Worm (Caenorhabditis elegans) whole organism, late embryonic: Measurements from ENCODE around the gene ins-17.

Experiments used
- C08G9.2 ChIP-seq: sonication (generic microtip); optimal IDR thresholded peaks from 2 replicates; lab custom pipeline; 2016; ENCODE audit warnings: mild to moderate bottlenecking, missing genetic modification characterization, moderate library complexity, missing compliant biosample characterization
- C38D4.7 ChIP-seq: fragments of 200-800 bp; sonication (Bioruptor generic); optimal IDR thresholded peaks from 2 replicates; lab custom pipeline; 2018; ENCODE audit warnings: mild to moderate bottlenecking, missing genetic modification characterization, moderate library complexity, missing compliant biosample characterization
- F13H6.1 ChIP-seq: sonication (generic microtip); optimal IDR thresholded peaks from 2 replicates; lab custom pipeline; 2016; ENCODE audit warnings: missing genetic modification characterization, missing compliant biosample characterization
- K02D7.2 ChIP-seq: sonication (generic microtip); optimal IDR thresholded peaks from 2 replicates; lab custom pipeline; 2017; ENCODE audit warnings: mild to moderate bottlenecking, missing genetic modification characterization, missing compliant biosample characterization
- ama-1 ChIP-seq: fragments of 150-350 bp; optimal IDR thresholded peaks from 2 replicates; lab custom pipeline; 2014
- ceh-14 ChIP-seq: sonication (generic microtip); optimal IDR thresholded peaks from 2 replicates; lab custom pipeline; 2016; ENCODE audit warnings: missing genotype, missing genetic modification characterization, missing compliant biosample characterization
- ceh-18 ChIP-seq: sonication (generic microtip); optimal IDR thresholded peaks from 2 replicates; lab custom pipeline; 2016; ENCODE audit warnings: missing genetic modification characterization, missing compliant biosample characterization
- ceh-22 ChIP-seq: sonication (generic microtip); optimal IDR thresholded peaks from 2 replicates; lab custom pipeline; 2017; ENCODE audit warnings: missing biosample characterization, missing genetic modification characterization
- ceh-31 ChIP-seq: sonication (generic microtip); optimal IDR thresholded peaks from 2 replicates; lab custom pipeline; 2016; ENCODE audit warnings: missing genetic modification characterization, missing compliant biosample characterization
- ceh-34 ChIP-seq: sonication (generic microtip); optimal IDR thresholded peaks from 2 replicates; lab custom pipeline; 2016; ENCODE audit warnings: mild to moderate bottlenecking, missing genetic modification characterization, missing compliant biosample characterization
- ceh-48 ChIP-seq: sonication (generic microtip); optimal IDR thresholded peaks from 2 replicates; lab custom pipeline; 2016; ENCODE audit warnings: missing genetic modification characterization, inconsistent platforms, missing compliant biosample characterization
- ceh-6 ChIP-seq: fragments of 200-800 bp; sonication (Bioruptor generic); optimal IDR thresholded peaks from 2 replicates; lab custom pipeline; 2018; ENCODE audit warnings: mild to moderate bottlenecking, missing genetic modification characterization, missing compliant biosample characterization
- ceh-9 ChIP-seq: sonication (generic microtip); optimal IDR thresholded peaks from 2 replicates; lab custom pipeline; 2016; ENCODE audit warnings: mild to moderate bottlenecking, missing genetic modification characterization, inconsistent platforms, missing compliant biosample characterization
- dve-1 ChIP-seq: sonication (generic microtip); optimal IDR thresholded peaks from 2 replicates; lab custom pipeline; 2017; ENCODE audit warnings: antibody characterized with exemption, mild to moderate bottlenecking, missing genetic modification characterization, missing compliant biosample characterization
- elt-2 ChIP-seq: sonication (generic microtip); optimal IDR thresholded peaks from 2 replicates; lab custom pipeline; 2016; ENCODE audit warnings: missing genetic modification reagents, missing genetic modification characterization, missing compliant biosample characterization
- elt-4 ChIP-seq: sonication (generic microtip); optimal IDR thresholded peaks from 2 replicates; lab custom pipeline; 2016; ENCODE audit warnings: missing genetic modification characterization, missing compliant biosample characterization
- eyg-1 ChIP-seq: sonication (generic microtip); optimal IDR thresholded peaks from 2 replicates; lab custom pipeline; 2016; ENCODE audit warnings: missing genotype, missing genetic modification characterization, missing compliant biosample characterization
- fkh-10 ChIP-seq: fragments of 150-350 bp; optimal IDR thresholded peaks from 2 replicates; lab custom pipeline; 2014; ENCODE audit warnings: missing biosample characterization, missing genetic modification reagents, missing genetic modification characterization
- fkh-6 ChIP-seq: sonication (generic microtip); optimal IDR thresholded peaks from 2 replicates; lab custom pipeline; 2016; ENCODE audit warnings: missing genetic modification characterization, missing compliant biosample characterization
- gmeb-2 ChIP-seq: sonication (generic microtip); optimal IDR thresholded peaks from 2 replicates; lab custom pipeline; 2016; ENCODE audit warnings: missing genetic modification characterization, inconsistent platforms, missing compliant biosample characterization
- hlh-30 ChIP-seq: sonication (generic microtip); optimal IDR thresholded peaks from 2 replicates; lab custom pipeline; 2017; ENCODE audit warnings: antibody characterized with exemption, missing genetic modification characterization, missing compliant biosample characterization; ENCODE audit not compliant: insufficient read depth
- hlh-8 ChIP-seq: sonication (generic microtip); optimal IDR thresholded peaks from 2 replicates; lab custom pipeline; 2016; ENCODE audit warnings: missing genotype, missing genetic modification characterization, missing compliant biosample characterization
- lin-11 ChIP-seq: fragments of 200-800 bp; sonication (Bioruptor generic); optimal IDR thresholded peaks from 2 replicates; lab custom pipeline; 2018; ENCODE audit warnings: mild to moderate bottlenecking, missing genetic modification characterization, missing compliant biosample characterization
- madf-2 ChIP-seq: sonication (generic microtip); optimal IDR thresholded peaks from 2 replicates; lab custom pipeline; 2017; ENCODE audit warnings: missing genetic modification characterization, missing compliant biosample characterization
- nfya-1 ChIP-seq: sonication (generic microtip); optimal IDR thresholded peaks from 2 replicates; lab custom pipeline; 2017; ENCODE audit warnings: missing genetic modification characterization, mild to moderate bottlenecking, missing compliant biosample characterization, antibody characterized with exemption, moderate library complexity
- nhr-11 ChIP-seq: fragments of 150-350 bp; optimal IDR thresholded peaks from 2 replicates; lab custom pipeline; 2014; ENCODE audit warnings: missing biosample characterization, missing genetic modification characterization
- nhr-232 ChIP-seq: sonication (generic microtip); optimal IDR thresholded peaks from 2 replicates; lab custom pipeline; 2016; ENCODE audit warnings: missing genetic modification characterization, missing compliant biosample characterization
- npax-4 ChIP-seq: sonication (generic microtip); optimal IDR thresholded peaks from 2 replicates; lab custom pipeline; 2016; ENCODE audit warnings: missing genetic modification characterization, missing compliant biosample characterization
- odd-2 ChIP-seq: sonication (generic microtip); optimal IDR thresholded peaks from 2 replicates; lab custom pipeline; 2017; ENCODE audit warnings: antibody characterized with exemption, mild to moderate bottlenecking, missing genetic modification characterization, missing compliant biosample characterization
- pag-3 ChIP-seq: sonication (generic microtip); optimal IDR thresholded peaks from 2 replicates; lab custom pipeline; 2016; ENCODE audit warnings: missing compliant biosample characterization, missing genetic modification characterization, borderline replicate concordance
- pat-9 ChIP-seq: fragments of 200-800 bp; sonication (Bioruptor generic); optimal IDR thresholded peaks from 2 replicates; lab custom pipeline; 2018; ENCODE audit warnings: mild to moderate bottlenecking, missing genetic modification characterization, moderate library complexity, missing compliant biosample characterization
- pax-1 ChIP-seq: fragments of 150-350 bp; optimal IDR thresholded peaks from 2 replicates; lab custom pipeline; 2014; ENCODE audit warnings: missing biosample characterization, missing genetic modification characterization
- pha-2 ChIP-seq: sonication (generic microtip); optimal IDR thresholded peaks from 2 replicates; lab custom pipeline; 2017; ENCODE audit warnings: mild to moderate bottlenecking, missing genetic modification characterization, missing compliant biosample characterization
- pqm-1 ChIP-seq: sonication (generic microtip); optimal IDR thresholded peaks from 2 replicates; lab custom pipeline; 2016; ENCODE audit warnings: missing genetic modification characterization, missing compliant biosample characterization
- pros-1 ChIP-seq: fragments of 150-350 bp; optimal IDR thresholded peaks from 2 replicates; lab custom pipeline; 2014; ENCODE audit warnings: missing biosample characterization, missing genetic modification reagents, missing genetic modification characterization
- rnt-1 ChIP-seq: sonication (generic microtip); optimal IDR thresholded peaks from 2 replicates; lab custom pipeline; 2016; ENCODE audit warnings: missing genetic modification characterization, missing compliant biosample characterization
- sdc-2 ChIP-seq: sonication (generic microtip); optimal IDR thresholded peaks from 2 replicates; lab custom pipeline; 2016; ENCODE audit warnings: missing genotype, missing genetic modification characterization, missing compliant biosample characterization
- sox-2 ChIP-seq: fragments of 200-800 bp; sonication (Bioruptor generic); IDR thresholded peaks from 2 replicates; pipeline ENCODE4 v1.3.6; 2022; ENCODE audit warnings: missing genetic modification reagents, missing genetic modification characterization, missing compliant biosample characterization
- syd-9 ChIP-seq: sonication (generic microtip); optimal IDR thresholded peaks from 2 replicates; lab custom pipeline; 2016; ENCODE audit warnings: mild to moderate bottlenecking, missing genetic modification characterization, moderate library complexity, missing compliant biosample characterization
- tbx-2 ChIP-seq: sonication (generic microtip); optimal IDR thresholded peaks from 2 replicates; lab custom pipeline; 2016; ENCODE audit warnings: missing genetic modification characterization, missing compliant biosample characterization
- tbx-7 ChIP-seq: sonication (generic microtip); optimal IDR thresholded peaks from 2 replicates; lab custom pipeline; 2016; ENCODE audit warnings: missing genotype, missing genetic modification characterization, missing compliant biosample characterization
- ttx-3 ChIP-seq: sonication (generic microtip); optimal IDR thresholded peaks from 2 replicates; lab custom pipeline; 2016; ENCODE audit warnings: missing genetic modification reagents, missing genetic modification characterization, missing compliant biosample characterization
- unc-3 ChIP-seq, 2 experiments: fragments of 200-800 bp in 1 of 2; sonication (Bioruptor generic) in 1 of 2; sonication (generic microtip) in 1 of 2; conservative IDR thresholded peaks in 1 of 2; optimal IDR thresholded peaks in 1 of 2; 2 replicates each; pipeline versions ENCODE4 v1.3.6 to Lab custom; 2016 to 2022; ENCODE audit warnings: missing compliant biosample characterization in 2 of 2, missing genetic modification characterization in 2 of 2, missing genetic modification reagents in 1 of 2
- unc-42 ChIP-seq: sonication (generic microtip); optimal IDR thresholded peaks from 2 replicates; lab custom pipeline; 2016; ENCODE audit warnings: missing genotype, missing genetic modification characterization, missing compliant biosample characterization
- ztf-16 ChIP-seq: sonication (generic microtip); optimal IDR thresholded peaks from 2 replicates; lab custom pipeline; 2017; ENCODE audit warnings: missing genetic modification characterization, missing compliant biosample characterization

Gene ins-17

ce11 chrIII:4519410-4519809 is 42.0 kb upstream of the ins-17 start:
- TF ChIP-seq gmeb-2 (tag; lab: Kevin White, UChicago) (no peak), odd-2 (tag; lab: Kevin White, UChicago) (no peak), fkh-6 (tag; lab: Kevin White, UChicago) (no peak), ceh-31 (tag; lab: Kevin White, UChicago) (peak; percentile 33), K02D7.2 (tag; lab: Kevin White, UChicago) (no peak), unc-42 (tag; lab: Kevin White, UChicago) (peak; percentile 36), ceh-48 (tag; lab: Kevin White, UChicago) (no peak), syd-9 (no peak)

DNA sequence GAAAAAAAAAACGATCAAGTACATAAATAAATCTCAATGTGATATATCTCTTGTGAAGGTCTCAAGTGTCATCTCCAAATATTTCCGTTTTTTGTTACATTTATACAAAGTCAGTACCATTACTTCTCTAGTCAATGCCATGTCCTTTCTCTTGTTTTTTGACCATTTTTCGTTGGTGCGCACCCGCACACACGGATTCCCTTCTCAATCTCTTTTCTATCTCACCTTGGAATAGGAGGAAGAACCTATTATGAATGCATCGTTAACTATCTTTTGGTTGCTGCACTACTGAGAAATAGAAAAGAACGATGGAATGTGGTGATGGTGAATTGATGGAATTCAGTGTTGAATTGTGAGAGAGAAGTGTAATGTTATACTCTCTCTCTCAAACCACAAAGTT is 40.4 kb upstream of the ins-17 start:
- TF ChIP-seq C38D4.7 (no peak), ttx-3 (tag; lab: Kevin White, UChicago) (no peak), nfya-1 (tag; lab: Kevin White, UChicago) (no peak), ztf-16 (no peak), eyg-1 (tag; lab: Kevin White, UChicago) (no peak), pros-1 (tag; lab: Kevin White, UChicago) (no peak), C08G9.2 (no peak), pax-1 (no peak), ceh-48 (tag; lab: Kevin White, UChicago) (no peak), ceh-6 (GFP tag; lab: Kevin White, UChicago) (no peak), madf-2 (tag; lab: Kevin White, UChicago) (no peak), ceh-18 (tag; lab: Kevin White, UChicago) (no peak), lin-11 (tag; lab: Kevin White, UChicago) (no peak), ceh-22 (tag; lab: Kevin White, UChicago) (no peak)

DNA sequence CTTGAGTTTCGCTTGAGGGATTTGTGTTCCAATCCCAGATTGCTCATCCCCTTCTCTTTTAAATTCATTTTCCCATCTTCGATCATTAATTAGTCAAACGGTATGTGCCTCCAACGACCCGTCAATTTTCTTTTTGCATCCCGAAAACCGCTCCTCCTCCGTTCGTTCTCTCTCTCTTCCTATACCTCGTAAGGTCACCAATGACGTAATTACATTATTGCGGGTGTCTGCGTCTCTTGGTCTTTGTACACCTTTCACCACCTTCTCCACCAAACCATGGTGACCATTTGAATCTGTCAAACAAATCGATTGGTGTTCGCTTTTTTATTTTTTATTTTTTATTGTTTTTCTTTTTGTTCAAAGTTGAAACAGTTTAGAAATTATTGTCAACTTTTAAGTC is 37.8 kb upstream of the ins-17 start:
- no peak for TF ChIP-seq F13H6.1 (tag; lab: Kevin White, UChicago)
- peak; percentile 56 for TF ChIP-seq ceh-31 (tag; lab: Kevin White, UChicago)
- peak; percentile 72 for TF ChIP-seq unc-42 (tag; lab: Kevin White, UChicago)
- TF ChIP-seq nfya-1 (tag; lab: Kevin White, UChicago): peak; percentile 19
- TF ChIP-seq, all 69 proteins: peak for 3

- TF ChIP-seq pax-1 (no peak), pag-3 (tag; lab: Kevin White, UChicago) (no peak), ceh-14 (tag; lab: Kevin White, UChicago) (peak; percentile 0), pqm-1 (tag; lab: Kevin White, UChicago) (no peak), tbx-7 (tag; lab: Kevin White, UChicago) (no peak), hlh-30 (tag; lab: Kevin White, UChicago) (peak; percentile 63), sox-2 (GFP tag; lab: Robert Waterston, UW) (no peak), C08G9.2 (no peak), ceh-6 (GFP tag; lab: Kevin White, UChicago) (no peak), elt-2 (tag; lab: Kevin White, UChicago) (no peak), K02D7.2 (tag; lab: Kevin White, UChicago) (no peak), ceh-31 (tag; lab: Kevin White, UChicago) (peak; percentile 65), lin-11 (tag; lab: Kevin White, UChicago) (no peak), rnt-1 (no peak), pha-2 (tag; lab: Kevin White, UChicago) (no peak), ama-1 (no peak), sdc-2 (tag; lab: Kevin White, UChicago) (no peak), ceh-9 (tag; lab: Kevin White, UChicago) (no peak), dve-1 (tag; lab: Kevin White, UChicago) (no peak), ttx-3 (tag; lab: Kevin White, UChicago) (no peak), pros-1 (tag; lab: Kevin White, UChicago) (no peak), npax-4 (no peak), hlh-8 (tag; lab: Kevin White, UChicago) (no peak), gmeb-2 (tag; lab: Kevin White, UChicago) (no peak), nhr-11 (tag; lab: Kevin White, UChicago) (no peak), ceh-22 (tag; lab: Kevin White, UChicago) (no peak), unc-42 (tag; lab: Kevin White, UChicago) (peak; percentile 46), unc-3 (GFP tag; conservative IDR thresholded peaks at IDR 0.05; lab: Robert Waterston, UW) (no peak), unc-3 (tag; optimal IDR thresholded peaks at IDR 0.05; lab: Kevin White, UChicago) (no peak), ceh-18 (tag; lab: Kevin White, UChicago) (no peak), fkh-10 (no peak), pat-9 (tag; lab: Kevin White, UChicago) (no peak), elt-4 (tag; lab: Kevin White, UChicago) (no peak), ceh-34 (tag; lab: Kevin White, UChicago) (peak; percentile 5), tbx-2 (tag; lab: Kevin White, UChicago) (no peak), nhr-232 (tag; lab: Kevin White, UChicago) (no peak)
Observed at ce11 chrIII:4513926-4514325, 36.6 kb upstream of the ins-17 start.
